Worm (Caenorhabditis elegans) whole organism, L4/young adult: ENCODE measurements around the gene pen-2.

ENCODE experiments used
- W03F9.2 ChIP-seq: fragments of 150-350 bp; optimal IDR thresholded peaks from 2 replicates; lab custom pipeline; 2014; ENCODE audit warnings: missing biosample characterization, missing genetic modification characterization
- him-1 ChIP-seq: sonication (generic microtip); optimal IDR thresholded peaks from 2 replicates; lab custom pipeline; 2016; ENCODE audit warnings: missing genotype, missing genetic modification reagents, missing genetic modification characterization, missing compliant biosample characterization

DNA sequence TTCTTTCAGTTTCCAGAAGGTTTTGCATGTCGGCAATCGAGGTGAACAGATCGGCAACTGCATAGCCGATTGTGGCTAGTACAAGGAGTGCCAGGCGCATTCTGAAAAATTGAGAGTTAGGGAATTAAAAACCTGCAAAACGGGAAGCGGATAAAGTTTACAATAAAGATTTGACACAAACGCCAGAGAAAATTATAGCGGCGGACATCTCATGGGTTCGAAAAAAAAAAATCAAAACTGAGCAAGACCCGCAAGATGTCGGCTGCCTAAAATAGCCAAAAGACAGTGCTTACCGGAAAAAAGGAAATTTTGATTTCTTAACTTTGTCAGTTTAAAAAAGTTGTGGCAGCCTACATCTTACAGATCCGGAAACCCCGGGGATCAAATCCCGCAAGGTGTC is 34.8 kb downstream of the pen-2 start, which contains the start of gene dpy-18:
- no peak for TF ChIP-seq him-1 (tag; lab: Kevin White, UChicago)
- TF ChIP-seq W03F9.2 (tag; lab: Kevin White, UChicago) = no peak
